Worm (Caenorhabditis elegans) whole organism, L4 larva: ENCODE results near the gene ocr-2.

Source experiments
- F26F4.8 ChIP-seq: fragments of 200-800 bp; sonication (Bioruptor generic); conservative IDR thresholded peaks from 2 replicates; pipeline ENCODE4 v1.3.6; 2022; ENCODE audit warnings: missing genetic modification characterization, missing compliant biosample characterization
- F44E2.7 ChIP-seq: fragments of 200-800 bp; sonication (Bioruptor generic); IDR thresholded peaks from 2 replicates; pipeline ENCODE4 v2.1.2; 2022; ENCODE audit warnings: missing genetic modification characterization, missing compliant biosample characterization
- F49E8.2 ChIP-seq: sonication (generic microtip); optimal IDR thresholded peaks from 2 replicates; lab custom pipeline; 2016; ENCODE audit warnings: missing compliant biosample characterization, mild to moderate bottlenecking, missing genetic modification characterization, borderline replicate concordance
- T26A8.4 ChIP-seq: fragments of 200-800 bp; sonication (Bioruptor generic); IDR thresholded peaks from 2 replicates; pipeline ENCODE4 v1.3.6; 2022; ENCODE audit warnings: missing genetic modification characterization, missing compliant biosample characterization
- ama-1 ChIP-seq: fragments of 150-350 bp; optimal IDR thresholded peaks from 2 replicates; lab custom pipeline; 2014; ENCODE audit warnings: inconsistent platforms, mixed read lengths
- arid-1 ChIP-seq: fragments of 200-800 bp; sonication (Bioruptor generic); conservative IDR thresholded peaks from 2 replicates; pipeline ENCODE4 v1.3.6; 2022; ENCODE audit warnings: missing genetic modification reagents, missing genetic modification characterization, missing compliant biosample characterization
- attf-4 ChIP-seq: sonication (generic microtip); optimal IDR thresholded peaks from 3 replicates; lab custom pipeline; 2017; ENCODE audit warnings: missing biosample characterization, missing genetic modification characterization
- ceh-82 ChIP-seq: sonication (generic microtip); optimal IDR thresholded peaks from 2 replicates; lab custom pipeline; 2017; ENCODE audit warnings: missing biosample characterization, missing genetic modification characterization
- daf-16 ChIP-seq, 3 experiments: sonication (generic microtip); optimal IDR thresholded peaks; 2 replicates each; lab custom pipeline; 2016 to 2017; ENCODE audit warnings: missing genetic modification characterization in 3 of 3, missing genetic modification reagents in 3 of 3, mild to moderate bottlenecking in 2 of 3, missing compliant biosample characterization in 2 of 3, missing biosample characterization in 1 of 3, moderate library complexity in 1 of 3
- dmd-6 ChIP-seq: fragments of 200-800 bp; sonication (Bioruptor generic); IDR thresholded peaks from 2 replicates; pipeline ENCODE4 v1.3.6; 2022; ENCODE audit warnings: missing genetic modification reagents, missing genetic modification characterization, missing compliant biosample characterization
- dmd-9 ChIP-seq: fragments of 200-800 bp; sonication (Bioruptor generic); IDR thresholded peaks from 2 replicates; pipeline ENCODE4 v1.3.6; 2022; ENCODE audit warnings: missing genetic modification reagents, missing genetic modification characterization, missing compliant biosample characterization
- duxl-1 ChIP-seq: sonication (generic microtip); optimal IDR thresholded peaks from 2 replicates; lab custom pipeline; 2016; ENCODE audit warnings: mild to moderate bottlenecking, missing genetic modification characterization, moderate library complexity, missing compliant biosample characterization; ENCODE audit not compliant: poor library complexity
- egl-27 ChIP-seq: sonication (generic microtip); optimal IDR thresholded peaks from 3 replicates; lab custom pipeline; 2017; ENCODE audit warnings: missing biosample characterization, missing genetic modification reagents, missing genetic modification characterization
- hlh-11 ChIP-seq: fragments of 200-800 bp; sonication (Bioruptor generic); optimal IDR thresholded peaks from 2 replicates; lab custom pipeline; 2018; ENCODE audit warnings: mild to moderate bottlenecking, missing genetic modification characterization, missing compliant biosample characterization
- hlh-30 ChIP-seq: sonication (generic microtip); optimal IDR thresholded peaks from 2 replicates; lab custom pipeline; 2017; ENCODE audit warnings: antibody characterized with exemption, mild to moderate bottlenecking, missing genetic modification characterization, missing compliant biosample characterization; ENCODE audit not compliant: insufficient read depth
- hmg-1.1 ChIP-seq: fragments of 200-800 bp; sonication (Bioruptor generic); IDR thresholded peaks from 2 replicates; pipeline ENCODE4 v1.3.6; 2022; ENCODE audit warnings: missing genetic modification reagents, missing genetic modification characterization, missing compliant biosample characterization
- lim-7 ChIP-seq: fragments of 200-800 bp; sonication (Bioruptor generic); IDR thresholded peaks from 2 replicates; pipeline ENCODE4 v1.3.6; 2022; ENCODE audit warnings: missing genetic modification characterization, missing compliant biosample characterization
- lin-15B ChIP-seq: fragments of 150-350 bp; sonication (generic microtip); optimal IDR thresholded peaks from 3 replicates; lab custom pipeline; 2014; ENCODE audit warnings: missing biosample characterization, missing genetic modification characterization
- lir-3 ChIP-seq: sonication (generic microtip); optimal IDR thresholded peaks from 2 replicates; lab custom pipeline; 2016; ENCODE audit warnings: mild to moderate bottlenecking, missing genetic modification characterization, missing compliant biosample characterization
- lsy-2 ChIP-seq, 2 experiments: fragments of 150-350 bp in 1 of 2; sonication (generic microtip) in 1 of 2; optimal IDR thresholded peaks; 2 replicates each; lab custom pipeline; 2014 to 2017; ENCODE audit warnings: missing biosample characterization in 2 of 2, missing genetic modification characterization in 2 of 2
- madf-9 ChIP-seq: fragments of 200-800 bp; sonication (Bioruptor generic); conservative IDR thresholded peaks from 2 replicates; pipeline ENCODE4 v1.3.6; 2022; ENCODE audit warnings: missing genetic modification reagents, missing genetic modification characterization, missing compliant biosample characterization
- mdl-1 ChIP-seq, 2 experiments: fragments of 150-350 bp in 1 of 2; sonication (generic microtip) in 1 of 2; optimal IDR thresholded peaks; 2 replicates each; lab custom pipeline; 2014 to 2017; ENCODE audit warnings: missing biosample characterization in 2 of 2, missing genetic modification characterization in 2 of 2
- mdt-29 ChIP-seq: fragments of 200-800 bp; sonication (Bioruptor generic); IDR thresholded peaks from 2 replicates; pipeline ENCODE4 v1.3.6; 2022; ENCODE audit warnings: missing genetic modification reagents, missing genetic modification characterization, missing compliant biosample characterization
- mep-1 ChIP-seq: fragments of 150-350 bp; sonication (generic microtip); optimal IDR thresholded peaks from 3 replicates; lab custom pipeline; 2014; ENCODE audit warnings: missing biosample characterization, missing genetic modification characterization
- mes-2 ChIP-seq: sonication (generic microtip); optimal IDR thresholded peaks from 2 replicates; lab custom pipeline; 2016; ENCODE audit warnings: missing genotype, mild to moderate bottlenecking, missing genetic modification characterization, missing compliant biosample characterization; ENCODE audit not compliant: poor library complexity, severe bottlenecking
- mxl-3 ChIP-seq: fragments of 200-800 bp; sonication (Bioruptor generic); optimal IDR thresholded peaks from 2 replicates; lab custom pipeline; 2018; ENCODE audit warnings: mild to moderate bottlenecking, missing genetic modification characterization, missing compliant biosample characterization
- nhr-10 ChIP-seq: fragments of 150-350 bp; optimal IDR thresholded peaks from 2 replicates; lab custom pipeline; 2014; ENCODE audit warnings: missing biosample characterization, missing genetic modification characterization
- nhr-11 ChIP-seq: fragments of 150-350 bp; optimal IDR thresholded peaks from 2 replicates; lab custom pipeline; 2014; ENCODE audit warnings: missing biosample characterization, missing genetic modification characterization
- nhr-28 ChIP-seq: fragments of 150-350 bp; optimal IDR thresholded peaks from 2 replicates; lab custom pipeline; 2014; ENCODE audit warnings: missing biosample characterization, missing genetic modification characterization
- nhr-41 ChIP-seq: fragments of 200-800 bp; sonication (Bioruptor generic); IDR thresholded peaks from 2 replicates; pipeline ENCODE4 v1.3.6; 2022; ENCODE audit warnings: missing genetic modification reagents, missing genetic modification characterization, missing compliant biosample characterization
- nhr-42 ChIP-seq: fragments of 200-800 bp; sonication (Bioruptor generic); IDR thresholded peaks from 2 replicates; pipeline ENCODE4 v1.3.6; 2022; ENCODE audit warnings: missing genetic modification characterization, missing compliant biosample characterization
- nhr-77 ChIP-seq: fragments of 150-350 bp; optimal IDR thresholded peaks from 2 replicates; lab custom pipeline; 2014; ENCODE audit warnings: missing biosample characterization, missing genetic modification characterization
- pqm-1 ChIP-seq: sonication (generic microtip); optimal IDR thresholded peaks from 2 replicates; lab custom pipeline; 2017; ENCODE audit warnings: missing biosample characterization, missing genetic modification characterization
- rbr-2 ChIP-seq: sonication (generic microtip); optimal IDR thresholded peaks from 2 replicates; lab custom pipeline; 2016; ENCODE audit warnings: missing genotype, missing genetic modification characterization, missing compliant biosample characterization
- skn-1 ChIP-seq: fragments of 150-350 bp; optimal IDR thresholded peaks from 2 replicates; lab custom pipeline; 2014; ENCODE audit warnings: missing biosample characterization, missing genetic modification characterization
- snpc-4 ChIP-seq: fragments of 150-350 bp; optimal IDR thresholded peaks from 2 replicates; lab custom pipeline; 2014; ENCODE audit warnings: missing biosample characterization, missing genetic modification characterization
- spr-1 ChIP-seq: sonication (generic microtip); optimal IDR thresholded peaks from 2 replicates; lab custom pipeline; 2016; ENCODE audit warnings: mild to moderate bottlenecking, missing genetic modification characterization, missing compliant biosample characterization
- spr-3 ChIP-seq: fragments of 200-800 bp; sonication (Bioruptor generic); optimal IDR thresholded peaks from 2 replicates; lab custom pipeline; 2018; ENCODE audit warnings: mild to moderate bottlenecking, missing genetic modification characterization, missing compliant biosample characterization
- unc-130 ChIP-seq: sonication (generic microtip); optimal IDR thresholded peaks from 2 replicates; lab custom pipeline; 2016; ENCODE audit warnings: missing genetic modification reagents, missing genetic modification characterization, missing compliant biosample characterization
- unc-62 ChIP-seq, 3 experiments: fragments of 150-350 bp in 1 of 3; sonication (generic microtip); optimal IDR thresholded peaks in 2 of 3; peaks in 1 of 3; 1 replicate in 1 of 3; 2 replicates in 2 of 3; lab custom pipeline; 2014 to 2017; ENCODE audit warnings: missing biosample characterization in 3 of 3, missing genetic modification characterization in 3 of 3, missing genetic modification reagents in 3 of 3, missing genotype in 1 of 3
- vab-7 ChIP-seq: fragments of 200-800 bp; sonication (Bioruptor generic); IDR thresholded peaks from 2 replicates; pipeline ENCODE4 v1.3.6; 2022; ENCODE audit warnings: missing genetic modification reagents, missing genetic modification characterization, missing compliant biosample characterization
- zfp-2 ChIP-seq: sonication (generic microtip); optimal IDR thresholded peaks from 2 replicates; lab custom pipeline; 2016; ENCODE audit warnings: mild to moderate bottlenecking, missing genetic modification characterization, missing compliant biosample characterization
- zfp-3 ChIP-seq: fragments of 200-800 bp; sonication (Bioruptor generic); conservative IDR thresholded peaks from 2 replicates; pipeline ENCODE4 v1.3.6; 2022; ENCODE audit warnings: missing genetic modification reagents, missing genetic modification characterization, missing compliant biosample characterization
- zip-2 ChIP-seq: fragments of 150-350 bp; optimal IDR thresholded peaks from 2 replicates; lab custom pipeline; 2014; ENCODE audit warnings: missing biosample characterization, missing genetic modification characterization

The ocr-2 gene

DNA sequence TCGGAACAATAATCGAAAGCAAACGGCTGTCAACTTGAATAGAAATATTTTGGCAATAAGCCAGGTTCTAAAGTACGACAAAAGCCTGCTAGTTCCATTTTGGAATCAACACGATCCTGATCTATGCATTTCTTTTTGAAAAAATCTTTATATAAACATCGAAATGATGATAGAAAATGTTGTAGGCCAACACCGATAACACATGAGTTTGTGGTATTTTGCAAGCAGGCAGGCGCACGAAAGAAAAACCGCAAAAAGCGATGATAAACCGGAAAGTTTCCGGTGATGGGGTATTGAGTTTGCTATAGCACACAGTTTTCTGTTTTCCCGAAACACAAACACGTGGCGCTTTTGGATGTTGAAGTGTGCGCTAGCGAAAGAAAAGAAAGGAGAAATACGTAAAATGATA lies 14.2 kb upstream of the ocr-2 start (continued):
- TF ChIP-seq mxl-3 (GFP tag; lab: Kevin White, UChicago) (peak; percentile 51), daf-16 (GFP tag; optimal IDR thresholded peaks at IDR 0.05; lab: Kevin White, UChicago) (no peak), daf-16 (tag; optimal IDR thresholded peaks at IDR 0.05; lab: Kevin White, UChicago) (peak; percentile 58), dmd-6 (GFP tag; lab: Robert Waterston, UW) (peak; percentile 62), egl-27 (tag; lab: Kevin White, UChicago) (no peak), attf-4 (tag; lab: Kevin White, UChicago) (no peak)
- TF ChIP-seq, all 104 proteins: peak for 11

DNA sequence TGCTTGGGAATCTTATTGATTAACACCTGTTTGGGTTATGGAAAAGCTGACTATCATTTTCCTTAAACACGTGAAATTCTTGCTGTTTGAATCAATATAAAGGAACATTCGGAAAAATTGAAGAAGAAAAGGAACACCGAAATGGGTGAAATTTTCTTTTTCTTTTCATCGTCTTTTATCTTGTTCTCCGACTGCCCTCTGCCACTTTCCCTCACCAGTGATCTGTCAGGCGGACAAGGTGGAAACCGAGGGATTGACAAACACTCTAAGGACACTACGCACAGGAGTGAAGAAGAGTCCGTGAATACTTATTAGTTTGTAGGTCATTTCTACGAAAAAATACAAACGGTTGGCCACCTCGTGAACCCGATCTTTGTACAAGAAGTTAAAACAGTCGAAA lies 13.4 kb upstream of the ocr-2 start:
- TF ChIP-seq rbr-2 (tag; lab: Kevin White, UChicago) (no peak), hlh-30 (peak; percentile 17), hlh-11 (peak; percentile 9)
- TF ChIP-seq, all 104 proteins: peak for 2

DNA sequence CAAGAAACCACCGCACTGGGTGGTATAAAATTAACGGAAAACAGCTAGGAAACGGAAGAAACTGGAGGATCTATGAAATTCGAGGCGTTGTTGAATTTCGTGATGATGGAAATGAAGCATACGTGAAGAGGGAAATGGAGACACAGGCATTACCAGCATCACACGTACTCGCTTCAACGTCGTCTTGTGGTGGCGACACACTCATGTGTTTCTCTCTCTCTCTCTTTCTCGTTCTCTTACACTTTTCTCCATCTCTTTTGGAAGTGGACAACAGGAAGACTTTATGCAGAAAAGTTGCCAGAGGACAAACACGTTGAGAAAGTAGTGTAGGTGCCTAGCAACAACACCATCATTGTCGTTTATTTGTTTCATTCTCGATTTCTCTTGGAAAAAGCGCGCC lies 12.5 kb upstream of the ocr-2 start:
- no peak for TF ChIP-seq T26A8.4 (GFP tag; lab: Robert Waterston, UW)
- TF ChIP-seq nhr-28 (tag; lab: Kevin White, UChicago): peak; percentile 41
- TF ChIP-seq mxl-3 (GFP tag; lab: Kevin White, UChicago): peak; percentile 81
- TF ChIP-seq lsy-2 (tag; optimal IDR thresholded peaks at IDR 0.05; lab: Kevin White, UChicago): peak in 1 of 2 experiments; percentile 38
- TF ChIP-seq daf-16 (GFP tag; optimal IDR thresholded peaks at IDR 0.05; lab: Kevin White, UChicago): no peak
- TF ChIP-seq daf-16 (tag; optimal IDR thresholded peaks at IDR 0.05; lab: Kevin White, UChicago): peak; percentile 13
- no peak for TF ChIP-seq unc-62 (GFP tag; optimal IDR thresholded peaks at IDR 0.05 in 1 of 2; lab: Kevin White, UChicago)
- no peak for TF ChIP-seq unc-62 (tag; optimal IDR thresholded peaks at IDR 0.05; lab: Kevin White, UChicago)
- TF ChIP-seq hmg-1.1 (GFP tag; lab: Robert Waterston, UW): 0 out of 2 replicates have a peak, but pooled peaks have one; percentile 15
- TF ChIP-seq lin-15B (tag; lab: Kevin White, UChicago): no peak
- peak; percentile 5 for TF ChIP-seq mep-1 (tag; lab: Kevin White, UChicago)
- no peak for TF ChIP-seq lir-3 (tag; lab: Kevin White, UChicago)
- TF ChIP-seq nhr-10: no peak
- TF ChIP-seq hlh-11: peak; percentile 25
- TF ChIP-seq mdl-1 (tag; optimal IDR thresholded peaks at IDR 0.05; lab: Kevin White, UChicago): peak in 1 of 2 experiments; percentile 72
- no peak for TF ChIP-seq zfp-3 (GFP tag; lab: Robert Waterston, UW)
- 0 out of 2 replicates have a peak, but pooled peaks have one; percentile 10 for TF ChIP-seq dmd-6 (GFP tag; lab: Robert Waterston, UW)
- TF ChIP-seq nhr-77: peak; percentile 19
- TF ChIP-seq nhr-11 (tag; lab: Kevin White, UChicago): peak; percentile 22
- no peak for TF ChIP-seq vab-7 (GFP tag; lab: Robert Waterston, UW)
- peak; percentile 95 for TF ChIP-seq hlh-30

DNA sequence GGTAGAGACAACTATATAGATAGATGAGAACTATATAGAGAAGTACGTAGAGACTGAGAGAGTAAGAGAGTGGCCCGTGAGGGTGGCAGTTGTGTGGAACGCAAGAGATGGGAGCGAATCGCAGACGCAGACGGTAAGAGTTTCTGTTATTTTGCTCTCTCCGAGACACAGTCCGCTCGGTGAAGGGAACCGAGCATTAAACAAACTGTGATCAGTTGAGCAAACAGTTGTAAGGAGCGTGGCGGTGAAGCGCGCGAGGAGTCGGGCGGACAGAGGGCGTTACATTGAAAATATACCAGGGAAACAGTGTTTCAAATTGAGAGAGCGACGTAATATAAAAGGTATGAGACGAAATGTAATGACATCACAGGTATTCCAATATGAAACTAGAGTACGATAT lies 9.6 kb upstream of the ocr-2 start:
- no peak for TF ChIP-seq spr-3 (GFP tag; lab: Kevin White, UChicago)
- TF ChIP-seq mes-2: peak; percentile 65
- TF ChIP-seq F49E8.2 (tag; lab: Kevin White, UChicago): no peak
- no peak for TF ChIP-seq madf-9 (GFP tag; lab: Robert Waterston, UW)
- no peak for TF ChIP-seq ceh-82
- no peak for TF ChIP-seq daf-16 (GFP tag; optimal IDR thresholded peaks at IDR 0.05; lab: Kevin White, UChicago)
- peak; percentile 89 for TF ChIP-seq daf-16 (tag; optimal IDR thresholded peaks at IDR 0.05; lab: Kevin White, UChicago)
- no peak for TF ChIP-seq unc-130 (GFP tag; lab: Kevin White, UChicago)
- no peak for TF ChIP-seq lir-3 (tag; lab: Kevin White, UChicago)
- TF ChIP-seq ama-1 (lab: Kevin White, UChicago): no peak
- TF ChIP-seq pqm-1: peak; percentile 21
- TF ChIP-seq F26F4.8 (GFP tag; lab: Robert Waterston, UW): no peak
- no peak for TF ChIP-seq zip-2 (tag; lab: Kevin White, UChicago)
- no peak for TF ChIP-seq snpc-4 (tag; lab: Kevin White, UChicago)
- TF ChIP-seq zfp-2 (tag; lab: Kevin White, UChicago): no peak
- peak; percentile 91 for TF ChIP-seq dmd-6 (GFP tag; lab: Robert Waterston, UW)
- no peak for TF ChIP-seq nhr-42 (GFP tag; lab: Robert Waterston, UW)
- TF ChIP-seq F44E2.7 (GFP tag; lab: Robert Waterston, UW): no peak
- TF ChIP-seq arid-1 (GFP tag; lab: Robert Waterston, UW): peak; percentile 44; the same call in 1 of the 2 replicates
- TF ChIP-seq lim-7 (GFP tag; lab: Robert Waterston, UW): no peak
- TF ChIP-seq dmd-9 (GFP tag; lab: Robert Waterston, UW): no peak
- peak; percentile 48 for TF ChIP-seq spr-1 (tag; lab: Kevin White, UChicago)
- no peak for TF ChIP-seq skn-1 (tag; lab: Kevin White, UChicago)
- no peak for TF ChIP-seq mdt-29 (GFP tag; lab: Robert Waterston, UW)
- TF ChIP-seq T26A8.4 (GFP tag; lab: Robert Waterston, UW): no peak
- TF ChIP-seq nhr-41 (GFP tag; lab: Robert Waterston, UW): no peak
- no peak for TF ChIP-seq duxl-1
